Fruit fly (Drosophila melanogaster): ENCODE results near the gene eIF3g1.

eIF3g1 gene

DNA sequence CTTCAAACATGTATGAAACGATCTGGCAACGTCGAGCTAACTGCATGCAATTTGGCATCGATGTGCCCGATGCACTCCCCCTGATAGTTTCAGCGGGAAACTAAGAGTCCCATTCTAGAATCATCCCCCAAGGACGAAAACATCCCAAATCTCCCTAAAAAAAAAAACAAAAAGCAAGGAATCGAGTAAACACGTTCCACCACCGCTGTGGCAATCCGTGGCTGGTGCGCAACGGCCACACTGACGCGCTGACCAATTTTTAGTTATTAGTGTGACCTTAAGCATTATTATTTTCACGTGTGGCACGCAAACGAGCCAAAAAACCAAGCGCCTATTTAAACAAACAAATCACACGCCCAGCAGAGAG lies 24.4 kb downstream of the eIF3g1 start, which contains the start of gene wds (continued):
- TF ChIP-seq CG9797 (GFP tag; optimal IDR thresholded peaks at IDR 0.05) (peak; percentile 67), shn (GFP tag; optimal IDR thresholded peaks at IDR 0.05) (no peak), CG12071 (GFP tag; optimal IDR thresholded peaks at IDR 0.05) (no peak), CG17361 (GFP tag; IDR thresholded peaks at IDR 0.05) (0 out of 3 replicates have a peak, but pooled peaks have one; percentile 19), bbx (GFP tag; IDR thresholded peaks at IDR 0.05; ENCODE audit: partially characterized antibody) (peak; percentile 21; the same call in 1 of the 2 replicates), Ets97D (GFP tag; optimal IDR thresholded peaks at IDR 0.05) (peak; percentile 50), bsh (GFP tag; optimal IDR thresholded peaks at IDR 0.05) (no peak), btn (GFP tag; optimal IDR thresholded peaks at IDR 0.05) (no peak), CG13287 (GFP tag; IDR thresholded peaks at IDR 0.05; ENCODE audit: partially characterized antibody) (peak; percentile 21; the same call in 1 of the 2 replicates), sr (GFP tag; IDR thresholded peaks at IDR 0.05) (no peak), sens (GFP tag) (peak; percentile 60), CG9215 (GFP tag; IDR thresholded peaks at IDR 0.05) (0 out of 2 replicates have a peak, but pooled peaks have one; percentile 5), Blimp-1 (GFP tag; optimal IDR thresholded peaks at IDR 0.05) (no peak), mam (GFP tag; optimal IDR thresholded peaks at IDR 0.05) (peak; percentile 4), HHEX (GFP tag; optimal IDR thresholded peaks at IDR 0.05) (no peak), MESR4 (GFP tag; optimal IDR thresholded peaks at IDR 0.05) (peak; percentile 61), BEAF-32 (GFP tag; optimal IDR thresholded peaks at IDR 0.05) (peak; percentile 48), Atf3 (GFP tag; optimal IDR thresholded peaks at IDR 0.05) (no peak), gsb-n (tag; optimal IDR thresholded peaks at IDR 0.05) (no peak), row (GFP tag; IDR thresholded peaks at IDR 0.05) (0 out of 3 replicates have a peak, but pooled peaks have one; percentile 9), Sin3A (optimal IDR thresholded peaks at IDR 0.05) (peak; percentile 68), CG14710 (tag; optimal IDR thresholded peaks at IDR 0.05) (peak; percentile 15), Dp (GFP tag; optimal IDR thresholded peaks at IDR 0.05) (peak; percentile 38), Scr (GFP tag; IDR thresholded peaks at IDR 0.05; ENCODE audit: partially characterized antibody) (0 out of 2 replicates have a peak, but pooled peaks have one; percentile 9), HLH4C (GFP tag; IDR thresholded peaks at IDR 0.05; ENCODE audit: partially characterized antibody) (no peak), onecut (GFP tag; IDR thresholded peaks at IDR 0.05) (no peak), pzg (GFP tag; optimal IDR thresholded peaks at IDR 0.05) (peak; percentile 45), phol (tag; optimal IDR thresholded peaks at IDR 0.05) (peak; percentile 2), CG4617 (GFP tag; optimal IDR thresholded peaks at IDR 0.05; ENCODE audit: borderline replicate concordance) (peak; percentile 25)

DNA sequence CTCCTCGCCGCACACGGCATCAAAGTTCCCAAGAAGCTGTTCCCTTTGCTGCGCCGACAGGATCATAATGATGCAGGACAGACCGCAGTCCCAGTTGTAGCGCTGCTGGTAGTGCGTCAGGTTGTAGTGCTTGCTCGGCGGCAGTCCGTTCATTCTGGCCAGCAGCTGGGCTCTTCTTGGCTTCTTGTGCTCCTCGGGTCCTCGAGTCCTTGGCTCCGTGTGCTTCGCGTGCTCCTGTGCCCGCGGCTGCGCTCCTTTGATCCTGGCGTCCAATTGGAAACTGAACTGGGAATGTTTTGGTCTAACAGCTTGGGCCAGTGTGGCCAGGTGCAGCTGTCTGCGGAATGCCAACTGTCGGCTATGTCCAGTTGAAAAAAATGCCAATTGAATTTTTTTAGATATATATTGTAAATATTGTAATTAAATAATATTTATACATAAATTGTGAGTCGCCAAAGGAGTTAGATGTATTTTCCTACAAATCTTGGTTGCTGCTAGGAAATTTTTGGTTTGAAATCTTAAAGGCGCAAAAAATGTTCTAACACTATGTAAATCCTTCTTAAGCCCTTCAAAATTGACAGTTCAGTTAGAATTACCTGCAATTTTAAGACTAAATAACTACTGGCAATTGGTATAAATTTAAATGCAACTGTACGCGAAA lies 25.0 kb downstream of the eIF3g1 start, which contains the start of gene CG13760:
TSS of gene CG13760 (minus strand) at position 645 of the 661 bp plus-strand sequence.
- TF ChIP-seq CG12236 (GFP tag; optimal IDR thresholded peaks at IDR 0.05) (no peak), HLH4C (GFP tag; IDR thresholded peaks at IDR 0.05; ENCODE audit: partially characterized antibody) (0 out of 3 replicates have a peak, but pooled peaks have one; percentile 8), NfI (GFP tag; optimal IDR thresholded peaks at IDR 0.05) (no peak), CG14710 (tag; optimal IDR thresholded peaks at IDR 0.05) (peak; percentile 48), CG1602 (GFP tag; optimal IDR thresholded peaks at IDR 0.05) (peak; percentile 2), peb (GFP tag; IDR thresholded peaks at IDR 0.05) (no peak), nmo (GFP tag; optimal IDR thresholded peaks at IDR 0.05) (peak; percentile 30), CG4424 (GFP tag; optimal IDR thresholded peaks at IDR 0.05) (peak; percentile 14), CG3847 (GFP tag; IDR thresholded peaks at IDR 0.05) (0 out of 2 replicates have a peak, but pooled peaks have one; percentile 38), CG12391 (tag; optimal IDR thresholded peaks at IDR 0.05) (peak; percentile 3), trem (tag; optimal IDR thresholded peaks at IDR 0.05) (peak; percentile 71), Nf-YA (GFP tag; IDR thresholded peaks at IDR 0.05) (no peak), MESR4 (GFP tag; optimal IDR thresholded peaks at IDR 0.05) (peak; percentile 53), amos (GFP tag; IDR thresholded peaks at IDR 0.05; ENCODE audit: partially characterized antibody) (peak; percentile 13; the same call in 1 of the 2 replicates), bbx (GFP tag; IDR thresholded peaks at IDR 0.05; ENCODE audit: partially characterized antibody) (peak; percentile 28; the same call in 1 of the 2 replicates), ind (GFP tag; optimal IDR thresholded peaks at IDR 0.05) (peak; percentile 6), CG10267 (tag; optimal IDR thresholded peaks at IDR 0.05) (peak; percentile 19), Hr78 (GFP tag; optimal IDR thresholded peaks at IDR 0.05) (no peak), Scr (GFP tag; IDR thresholded peaks at IDR 0.05; ENCODE audit: partially characterized antibody) (0 out of 2 replicates have a peak, but pooled peaks have one; percentile 20), nom (GFP tag; optimal IDR thresholded peaks at IDR 0.05) (peak; percentile 13), sim (GFP tag; IDR thresholded peaks at IDR 0.05) (no peak), CG6683 (GFP tag; optimal IDR thresholded peaks at IDR 0.05) (no peak)
